Worm (Caenorhabditis elegans) whole organism, dauer: Measurements from ENCODE around the gene C10G8.4.

Source experiments
- unc-62 ChIP-seq: sonication (generic microtip); optimal IDR thresholded peaks from 2 replicates; lab custom pipeline; 2017; ENCODE audit warnings: missing biosample characterization, missing genetic modification reagents, missing genetic modification characterization

The C10G8.4 gene

DNA sequence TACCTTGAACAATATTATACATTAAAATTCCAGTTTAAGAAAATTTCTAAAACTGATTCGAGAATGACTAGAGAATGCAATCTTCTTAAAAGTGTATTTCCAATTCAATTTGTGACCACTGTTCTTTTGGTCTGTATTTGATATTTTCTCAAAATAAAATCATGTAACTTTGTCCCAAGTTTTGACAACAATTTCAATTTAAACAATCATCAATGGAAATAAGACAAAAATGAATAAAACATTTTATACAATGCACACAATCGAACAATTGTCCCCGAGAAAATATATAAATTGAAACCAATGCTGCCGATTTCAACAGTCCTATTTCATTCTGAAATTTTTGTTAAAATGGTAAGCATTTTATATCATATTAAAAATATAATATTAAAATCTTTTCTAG, at the start of gene C10G8.4:
TSS of gene C10G8.4 (plus strand) at position 301 of the 400 bp plus-strand sequence.
- TF ChIP-seq unc-62 = no peak

DNA sequence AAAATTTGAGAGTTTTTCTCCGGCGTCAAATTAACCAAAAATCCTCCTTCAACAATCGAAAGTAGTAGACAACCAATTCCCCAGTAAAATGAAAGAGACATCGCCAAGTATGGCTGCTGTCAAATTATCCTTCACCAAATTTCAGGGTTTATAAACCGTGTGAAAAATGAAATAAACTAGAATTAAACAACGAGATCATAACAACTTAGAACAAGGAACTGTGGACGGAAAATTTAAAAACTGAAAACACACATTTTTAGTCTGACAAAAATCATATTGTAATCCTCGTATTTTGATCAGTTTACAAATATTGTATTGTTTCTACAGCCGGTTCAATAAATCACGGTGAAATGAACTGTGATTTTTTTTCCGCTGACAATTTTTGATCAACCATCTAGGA, 48.7 kb upstream of the C10G8.4 start, which contains the start of gene cest-30:
TSS of gene cest-30 (minus strand) at position 101 of the 400 bp plus-strand sequence.
- no peak for TF ChIP-seq unc-62

DNA sequence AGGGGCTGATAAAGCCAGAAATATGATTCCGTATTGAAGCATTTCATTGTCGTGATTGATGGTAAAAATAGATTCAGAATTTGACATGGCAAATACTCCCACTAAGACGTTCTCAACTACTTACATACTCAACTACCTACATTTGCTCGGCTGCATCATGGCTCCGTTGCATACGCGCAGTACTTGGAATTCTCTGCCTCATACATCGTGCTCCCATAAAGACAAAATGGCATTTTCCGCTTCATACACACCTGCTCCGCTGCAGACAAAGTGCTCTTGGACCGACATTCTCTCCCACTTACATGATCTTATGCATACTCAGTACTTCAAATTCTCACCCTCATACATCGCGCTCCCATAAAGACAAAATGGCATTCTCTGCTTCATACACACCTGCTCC, 46.2 kb upstream of the C10G8.4 start, which contains the start of the genes srt-69 and B0238.12:
TSS of gene srt-69 (minus strand) at position 101 of the 400 bp plus-strand sequence.
TSS of gene B0238.12 (plus strand) at position 264 of the 400 bp plus-strand sequence.
- TF ChIP-seq unc-62 = no peak

DNA sequence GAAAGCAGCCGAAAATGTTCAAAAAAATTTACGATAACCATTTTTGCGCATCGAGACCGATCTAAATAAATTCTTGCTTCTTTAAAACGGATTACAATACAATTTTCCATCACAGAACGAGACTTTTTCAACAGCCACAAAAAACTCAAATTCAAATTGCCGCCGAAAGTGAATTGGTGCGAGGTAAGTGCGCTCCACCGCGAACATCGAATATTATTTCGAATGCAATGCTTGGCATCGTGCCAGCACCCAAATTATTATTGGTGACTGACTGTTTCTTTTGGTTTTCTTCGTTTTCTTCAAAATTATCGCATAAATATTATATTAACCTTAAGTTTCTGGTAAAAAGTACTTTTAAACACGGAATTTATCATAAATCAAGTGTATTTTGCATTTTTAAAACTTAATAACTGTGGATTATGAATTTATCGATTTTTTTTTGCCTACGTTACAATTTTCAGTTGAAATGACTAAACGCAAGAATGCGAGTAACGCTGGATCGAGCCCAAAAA, 42.7 kb upstream of the C10G8.4 start, which contains the start of gene penr-1:
TSS of gene penr-1 (plus strand) at position 462 of the 512 bp plus-strand sequence.
- TF ChIP-seq unc-62 = no peak

DNA sequence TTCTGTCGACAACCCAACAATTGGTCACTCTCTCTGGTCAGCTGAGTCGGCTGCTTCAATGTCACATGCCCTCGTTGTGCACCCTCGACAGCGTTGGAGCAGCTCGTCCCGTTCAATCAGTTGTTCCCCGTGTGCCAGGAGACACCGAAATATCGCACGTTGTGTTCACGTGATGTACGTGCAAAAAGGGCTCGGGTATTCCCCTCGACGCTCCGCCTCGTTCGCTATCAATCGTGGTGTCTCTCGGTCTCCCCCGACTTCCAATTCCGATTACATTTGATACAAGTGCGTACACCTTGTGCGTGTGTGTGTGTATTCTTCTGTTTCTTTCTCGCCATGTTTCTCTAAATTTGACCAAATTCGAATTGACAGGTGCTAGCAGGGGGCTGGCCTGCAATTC, 40.2 kb upstream of the C10G8.4 start:
- no peak for TF ChIP-seq unc-62

DNA sequence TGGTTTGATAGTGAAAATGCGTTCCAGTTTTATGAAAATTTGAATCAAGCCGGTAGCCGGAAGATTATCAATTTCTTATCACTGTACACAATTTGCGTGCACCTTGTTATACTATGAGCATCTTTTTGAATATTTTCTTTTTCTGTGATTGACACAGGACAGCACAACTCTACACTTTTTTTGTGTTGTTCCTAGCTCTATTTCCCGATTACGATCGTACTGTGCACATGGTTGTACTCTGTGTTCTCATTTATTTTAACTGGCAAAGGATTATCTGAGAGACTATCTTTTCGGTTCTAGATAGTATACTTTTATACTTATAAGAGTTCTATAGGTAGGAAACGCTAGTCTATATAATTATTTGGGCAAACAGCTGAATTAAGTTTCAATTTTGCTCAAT, 39.7 kb upstream of the C10G8.4 start:
- TF ChIP-seq unc-62 = no peak

DNA sequence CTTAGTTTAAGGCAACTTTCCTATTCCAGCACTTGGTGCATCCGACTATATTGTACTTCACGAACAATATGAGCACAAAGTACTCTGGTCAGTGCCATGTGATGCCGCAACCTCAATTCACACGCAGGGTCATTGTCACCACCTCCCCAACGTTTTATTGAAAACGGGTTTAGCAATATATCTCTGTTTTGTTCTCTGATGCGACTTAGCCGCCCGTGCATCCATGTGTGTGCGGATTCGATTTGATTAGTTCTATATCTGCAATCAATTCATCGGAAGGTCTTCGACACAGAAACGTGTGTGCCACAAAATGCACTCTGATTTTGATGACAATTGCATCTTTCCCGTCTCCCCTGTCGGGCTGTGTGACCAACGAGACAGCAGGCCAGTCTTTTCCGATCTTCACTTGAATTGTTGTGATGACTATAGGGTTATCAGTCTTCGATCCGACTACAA, 39.1 kb upstream of the C10G8.4 start:
- TF ChIP-seq unc-62 = no peak

DNA sequence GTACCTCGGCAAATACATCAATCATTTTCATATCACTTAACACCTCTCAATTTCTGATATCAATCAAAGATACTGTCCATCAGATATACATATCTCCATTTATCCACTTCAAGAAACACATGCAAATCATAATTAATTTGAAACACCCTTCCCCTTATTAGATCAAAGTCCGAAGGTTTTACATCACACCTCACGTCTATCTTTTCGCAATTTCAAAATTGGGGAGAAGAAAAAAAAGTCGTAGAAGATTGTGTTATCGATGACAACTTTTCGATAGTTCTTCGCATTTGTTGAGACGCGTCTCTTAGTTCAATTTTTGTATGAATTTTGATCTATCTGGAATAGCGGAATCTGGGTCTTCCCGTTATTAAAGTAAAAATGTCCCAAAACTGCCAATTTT, 38.5 kb upstream of the C10G8.4 start:
- no peak for TF ChIP-seq unc-62

DNA sequence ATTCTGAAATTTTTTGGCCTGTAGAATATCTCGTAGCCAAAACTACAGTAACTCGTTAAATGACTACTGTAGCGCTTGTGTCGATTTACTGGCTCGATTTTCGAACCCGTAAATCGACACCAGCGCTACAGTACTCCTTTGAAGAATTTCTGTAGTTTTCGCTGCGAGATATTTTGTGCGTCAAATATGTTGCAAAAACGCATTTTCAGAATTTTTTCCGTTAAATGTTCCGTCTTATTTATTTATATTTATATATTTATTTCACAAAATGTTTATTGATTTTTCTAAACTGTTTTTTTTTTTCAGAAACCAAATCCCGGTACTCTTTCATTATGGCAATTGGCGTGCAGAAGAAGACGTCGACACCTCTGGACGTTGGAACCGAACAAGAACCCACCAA, 38.0 kb upstream of the C10G8.4 start, which contains the start of gene natc-2:
TSS of gene natc-2 (plus strand) at position 301 of the 400 bp plus-strand sequence.
- no peak for TF ChIP-seq unc-62

DNA sequence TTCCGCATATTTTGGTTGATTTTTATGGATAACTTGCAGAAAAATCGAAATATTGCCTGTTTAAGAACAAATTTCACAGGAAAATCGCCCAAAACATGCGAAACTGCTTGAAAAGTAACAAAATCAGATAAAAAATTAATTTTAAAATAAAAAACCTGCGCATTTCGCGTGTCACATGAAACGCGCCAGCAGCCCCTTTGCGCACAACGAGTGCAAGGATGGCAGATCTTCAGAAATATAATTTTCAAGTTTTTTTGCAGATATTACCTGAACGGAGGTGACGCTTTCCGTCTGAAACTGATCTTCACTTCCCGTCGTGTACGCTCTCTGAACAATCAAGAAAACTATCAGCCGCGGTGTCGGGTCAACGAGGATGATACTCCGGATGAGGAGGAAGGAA, 36.8 kb upstream of the C10G8.4 start:
- TF ChIP-seq unc-62 = no peak

DNA sequence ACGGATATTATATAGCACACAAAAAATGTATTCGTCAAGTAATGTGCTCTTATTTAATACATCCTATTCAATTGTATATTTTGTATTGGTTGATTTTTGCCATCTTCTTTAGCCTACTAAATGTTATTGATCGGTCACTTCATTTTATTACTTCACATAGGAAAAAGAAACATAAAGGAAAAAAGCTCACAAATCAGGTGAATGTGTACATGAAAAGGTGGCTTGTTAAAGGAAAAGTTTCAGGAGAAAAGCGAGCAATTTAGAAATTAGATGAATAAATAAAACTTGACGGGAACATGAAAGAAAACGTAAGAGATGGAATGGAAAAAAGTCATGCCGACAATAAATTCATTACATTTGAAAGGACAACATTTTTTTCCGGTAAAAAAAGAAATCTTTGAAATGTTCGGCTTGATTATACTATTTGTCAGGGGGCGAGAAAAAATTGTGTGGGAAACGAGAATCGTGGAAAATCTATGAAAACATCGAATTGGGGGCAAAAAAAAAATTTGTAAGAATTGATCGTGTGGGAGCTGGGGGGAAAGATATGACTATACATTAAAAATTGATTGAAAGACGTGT, 36.2 kb upstream of the C10G8.4 start:
- no peak for TF ChIP-seq unc-62

DNA sequence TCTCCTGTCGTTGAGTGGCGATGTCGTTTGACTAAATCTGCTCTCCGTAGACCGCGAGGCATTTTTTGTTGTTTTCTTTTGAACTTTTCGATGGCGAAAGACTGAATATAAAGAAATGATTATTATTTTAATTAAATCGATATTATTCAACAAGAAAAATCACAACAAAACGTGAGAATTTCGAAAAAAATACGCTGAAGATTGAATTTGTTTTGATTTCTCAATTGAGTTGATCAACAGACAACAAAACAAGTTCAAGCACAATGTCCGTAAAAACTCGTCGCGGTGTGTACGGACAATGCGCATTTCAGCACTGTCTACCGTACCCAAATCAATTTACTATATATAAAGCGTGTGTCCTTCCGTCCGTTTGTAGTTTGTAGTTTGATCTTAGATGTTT, 33.7 kb upstream of the C10G8.4 start, which contains the start of gene B0238.9:
TSS of gene B0238.9 (minus strand) at position 101 of the 400 bp plus-strand sequence.
- TF ChIP-seq unc-62 = no peak

DNA sequence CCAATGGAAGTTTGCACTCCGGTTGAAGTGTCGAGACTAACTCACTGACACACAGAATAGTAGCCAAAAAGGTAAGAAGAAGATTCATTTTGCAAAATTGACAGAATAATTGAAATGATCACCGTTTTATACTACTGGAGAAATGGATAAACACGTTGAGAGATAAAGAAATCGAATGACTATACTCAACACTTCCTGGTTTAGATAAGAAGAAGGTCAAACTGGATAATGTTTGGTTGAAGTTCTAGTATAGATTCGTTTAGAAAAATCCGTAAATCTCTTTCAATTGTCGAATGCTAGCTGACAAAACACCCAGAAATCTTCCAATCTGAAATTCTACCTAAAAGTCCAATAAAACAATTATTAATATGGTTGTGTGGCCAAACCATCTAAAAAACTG, 24.5 kb upstream of the C10G8.4 start, which contains the start of gene Y49G5A.1:
TSS of gene Y49G5A.1 (minus strand) at position 101 of the 400 bp plus-strand sequence.
- TF ChIP-seq unc-62 = no peak

DNA sequence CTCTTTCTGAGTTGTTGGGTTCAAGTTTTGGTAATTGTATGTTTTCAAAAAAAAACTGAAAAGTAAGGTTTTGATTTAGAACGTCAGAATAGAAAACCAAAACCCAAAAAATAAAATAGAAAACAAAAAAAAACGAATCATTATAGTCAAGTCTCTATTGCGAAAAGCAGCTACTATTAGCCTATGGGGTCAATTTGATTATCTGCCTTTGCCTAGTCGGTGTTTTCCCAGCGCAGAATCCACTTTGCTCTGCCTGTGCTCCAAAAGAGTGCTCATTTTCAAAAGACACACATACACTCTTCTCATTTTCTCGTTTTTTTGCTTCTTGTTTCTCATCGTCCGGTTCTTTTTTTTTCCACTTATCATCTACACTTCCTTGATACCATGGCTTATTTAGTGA, 23.1 kb upstream of the C10G8.4 start:
- no peak for TF ChIP-seq unc-62

DNA sequence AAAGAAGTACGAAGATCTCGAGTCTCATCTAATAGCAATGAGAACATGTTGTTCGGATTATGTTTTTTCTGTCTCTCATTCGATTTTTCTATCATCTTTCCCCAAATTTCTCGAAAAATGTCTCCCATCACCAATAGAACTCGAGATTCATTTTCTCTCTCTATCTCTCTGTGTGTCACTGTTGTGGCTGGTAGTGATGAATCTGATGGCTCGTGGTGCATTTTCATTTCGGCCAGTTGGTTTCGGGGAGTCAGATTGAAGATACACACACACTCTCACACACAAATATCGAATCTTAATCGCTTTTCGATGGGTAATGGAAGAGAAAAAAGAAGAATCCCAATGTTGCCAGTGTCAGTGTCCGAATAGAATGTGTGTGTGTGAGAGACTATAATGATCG, 15.8 kb upstream of the C10G8.4 start:
- TF ChIP-seq unc-62 = no peak

DNA sequence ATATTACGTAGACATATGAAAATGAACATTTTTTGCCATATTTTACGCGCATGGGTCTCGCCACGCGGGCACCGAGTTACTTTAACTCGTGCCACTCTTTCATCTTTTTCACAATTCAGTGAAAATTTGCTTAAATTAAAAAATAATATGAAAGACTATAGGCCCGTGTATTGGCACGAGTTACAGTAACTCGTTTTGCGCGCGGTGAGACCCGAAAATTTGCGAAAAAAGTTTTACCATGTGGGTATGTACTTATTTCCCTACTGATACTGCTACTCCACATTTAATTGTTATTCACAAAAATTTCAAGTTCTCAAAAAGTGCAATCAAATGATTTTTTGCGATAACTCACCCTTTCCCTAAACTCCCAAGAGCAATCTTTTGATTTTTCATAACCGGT, 14.0 kb upstream of the C10G8.4 start:
- TF ChIP-seq unc-62 = no peak

DNA sequence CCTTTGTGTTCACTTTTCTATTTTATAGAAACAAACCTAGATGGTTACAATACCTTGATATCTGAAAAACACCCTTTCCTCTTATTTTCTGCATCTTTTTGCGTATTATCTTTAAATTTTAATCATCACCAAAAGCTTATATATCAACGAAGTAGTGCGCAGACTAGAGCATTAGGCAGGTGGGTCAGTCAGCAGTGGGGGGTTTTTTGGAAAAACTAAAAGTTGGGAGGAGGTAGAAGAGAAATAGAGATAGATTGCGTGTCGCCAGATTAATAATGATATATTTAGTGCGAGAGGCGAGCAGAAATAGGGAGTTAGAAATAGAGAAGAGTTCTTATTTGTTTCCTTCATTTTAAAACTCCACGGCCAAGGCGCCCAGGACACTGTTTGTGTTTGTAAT, 10.5 kb upstream of the C10G8.4 start:
- TF ChIP-seq unc-62 = no peak

DNA sequence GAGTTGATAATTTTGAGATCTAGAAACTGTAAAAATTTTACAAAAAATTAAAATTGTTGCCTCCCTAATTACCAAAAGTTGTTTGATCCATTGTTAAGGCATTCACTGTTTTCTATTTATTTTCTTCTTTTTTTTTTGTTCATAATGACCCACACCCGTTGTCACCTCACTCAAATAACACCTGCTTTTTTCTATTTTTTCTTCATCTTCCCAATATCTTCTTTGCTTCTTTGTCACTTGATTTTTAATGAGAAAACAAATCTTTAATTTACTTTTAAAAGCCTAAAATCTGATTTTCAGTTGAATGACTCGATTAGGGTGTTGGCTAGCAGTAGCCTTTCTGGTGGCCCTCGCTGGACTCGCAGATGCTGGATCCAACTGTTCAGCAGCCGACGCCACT, 8.3 kb upstream of the C10G8.4 start, which contains the start of gene ncx-2:
TSS of gene ncx-2 (plus strand) at position 301 of the 400 bp plus-strand sequence.
- no peak for TF ChIP-seq unc-62
